Fruit fly (Drosophila melanogaster): ENCODE measurements around the gene Ddc.

Gene Ddc

DNA sequence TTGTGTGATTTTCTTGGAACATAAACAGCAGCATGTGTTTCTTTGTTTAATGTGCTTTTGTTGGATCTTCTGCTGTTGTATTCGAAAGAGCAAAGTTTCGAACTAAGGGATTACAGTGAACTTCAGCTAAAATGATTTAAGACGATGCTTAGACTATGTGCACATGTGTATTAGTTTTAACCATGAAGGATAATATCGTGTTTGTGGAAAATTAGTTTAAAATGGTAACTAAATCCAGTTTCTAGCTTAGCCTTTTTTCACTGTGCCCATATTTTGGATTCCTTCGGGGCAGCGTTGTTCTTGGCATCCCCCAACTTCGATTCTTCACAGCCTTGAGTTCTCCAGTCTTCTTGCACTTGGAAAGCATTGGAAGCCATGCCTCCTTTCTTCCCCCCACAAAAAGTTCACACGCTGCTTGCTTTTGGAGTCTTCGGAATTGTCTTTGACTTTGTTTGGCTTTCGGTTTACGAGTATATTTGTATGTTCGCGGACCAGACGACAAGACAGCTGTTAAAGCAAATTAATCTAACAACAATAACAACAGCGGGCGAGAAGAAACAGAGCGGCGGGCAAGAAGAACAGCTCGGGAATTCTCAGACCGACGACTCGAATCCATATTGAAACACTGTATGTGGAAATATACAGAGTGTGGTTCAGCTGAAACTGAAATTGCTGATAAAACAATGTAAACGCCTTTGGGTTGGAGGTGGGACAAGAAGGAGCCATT lies 20.3 kb upstream of the Ddc start:
- TF ChIP-seq psq (GFP tag; optimal IDR thresholded peaks at IDR 0.05) (no peak), Myc (optimal IDR thresholded peaks at IDR 0.05) (no peak), GATAd (GFP tag; optimal IDR thresholded peaks at IDR 0.05) (no peak), N (GFP tag; optimal IDR thresholded peaks at IDR 0.05) (no peak), Dif (GFP tag; optimal IDR thresholded peaks at IDR 0.05; ENCODE audit: partially characterized antibody) (no peak), lola (GFP tag; optimal IDR thresholded peaks at IDR 0.05) (no peak), dmrt93B (GFP tag; optimal IDR thresholded peaks at IDR 0.05) (peak; percentile 15), sage (GFP tag; optimal IDR thresholded peaks at IDR 0.05) (no peak), CG32264 (GFP tag; optimal IDR thresholded peaks at IDR 0.05) (no peak), Rel (GFP tag; optimal IDR thresholded peaks at IDR 0.05) (no peak), Rel (tag; optimal IDR thresholded peaks at IDR 0.05) (peak; percentile 23), CrebA (GFP tag; optimal IDR thresholded peaks at IDR 0.05; ENCODE audit: borderline replicate concordance) (no peak), CG9705 (GFP tag; optimal IDR thresholded peaks at IDR 0.05) (no peak), Abd-B (GFP tag; optimal IDR thresholded peaks at IDR 0.05) (no peak), Hnf4 (GFP tag; optimal IDR thresholded peaks at IDR 0.05) (no peak), dl (GFP tag; optimal IDR thresholded peaks at IDR 0.05; ENCODE audit: insufficient read depth in 1 of 2, partially characterized antibody in 2 of 2) (no peak), h (GFP tag; optimal IDR thresholded peaks at IDR 0.05) (no peak), Dfd (GFP tag; optimal IDR thresholded peaks at IDR 0.05) (no peak), Hr83 (GFP tag; optimal IDR thresholded peaks at IDR 0.05; ENCODE audit: poor library complexity, severe bottlenecking) (no peak), Sp1 (GFP tag; optimal IDR thresholded peaks at IDR 0.05) (peak; percentile 66), Vsx2 (GFP tag; optimal IDR thresholded peaks at IDR 0.05; ENCODE audit: partially characterized antibody) (no peak), sv (GFP tag; optimal IDR thresholded peaks at IDR 0.05) (no peak), Jra (GFP tag; optimal IDR thresholded peaks at IDR 0.05) (no peak), foxo (GFP tag; optimal IDR thresholded peaks at IDR 0.05) (peak in 1 of 2 experiments; percentile 76), br (GFP tag; optimal IDR thresholded peaks at IDR 0.05) (no peak), pan (optimal IDR thresholded peaks at IDR 0.05) (no peak), dsf (GFP tag; optimal IDR thresholded peaks at IDR 0.05; ENCODE audit: borderline replicate concordance) (no peak), rgr (GFP tag; optimal IDR thresholded peaks at IDR 0.05) (no peak), usp (GFP tag; optimal IDR thresholded peaks at IDR 0.05) (no peak), woc (GFP tag; optimal IDR thresholded peaks at IDR 0.05) (no peak), fru (GFP tag; optimal IDR thresholded peaks at IDR 0.05) (peak; percentile 76), tai (GFP tag; optimal IDR thresholded peaks at IDR 0.05) (no peak), ey (GFP tag; optimal IDR thresholded peaks at IDR 0.05) (no peak), brk (GFP tag; optimal IDR thresholded peaks at IDR 0.05) (no peak), Hr78 (GFP tag; optimal IDR thresholded peaks at IDR 0.05) (no peak), Mio (GFP tag; optimal IDR thresholded peaks at IDR 0.05) (no peak), jim (GFP tag; optimal IDR thresholded peaks at IDR 0.05) (no peak), HLH106 (tag; optimal IDR thresholded peaks at IDR 0.05) (peak; percentile 55), OdsH (GFP tag; optimal IDR thresholded peaks at IDR 0.05) (no peak)

DNA sequence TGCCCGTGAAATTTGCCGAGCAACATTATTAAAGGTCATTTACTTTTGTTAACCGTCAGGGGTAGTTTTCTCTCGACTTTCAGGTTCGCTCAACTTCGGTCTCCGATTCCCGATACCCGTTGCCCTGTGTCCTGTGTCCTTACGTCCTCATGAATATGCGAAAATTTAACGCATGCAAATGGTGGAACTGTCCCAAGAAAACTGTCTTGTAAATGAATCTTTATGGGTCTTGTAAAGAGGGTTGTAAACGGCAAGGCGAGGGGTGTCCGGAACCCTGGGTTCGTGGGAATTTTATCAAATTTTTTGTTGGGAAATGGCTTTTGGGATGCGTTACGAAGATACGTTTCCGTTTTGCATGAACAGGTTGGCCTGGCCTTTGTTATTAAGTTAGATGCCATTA lies 19.6 kb upstream of the Ddc start:
- TF ChIP-seq foxo (GFP tag; optimal IDR thresholded peaks at IDR 0.05) (no peak), N (GFP tag; optimal IDR thresholded peaks at IDR 0.05) (no peak), br (GFP tag; optimal IDR thresholded peaks at IDR 0.05) (no peak), brk (GFP tag; optimal IDR thresholded peaks at IDR 0.05) (no peak), Hnf4 (GFP tag; optimal IDR thresholded peaks at IDR 0.05) (no peak), GATAd (GFP tag; optimal IDR thresholded peaks at IDR 0.05) (no peak), Sp1 (GFP tag; optimal IDR thresholded peaks at IDR 0.05) (no peak), Dif (GFP tag; optimal IDR thresholded peaks at IDR 0.05; ENCODE audit: partially characterized antibody) (no peak), Abd-B (GFP tag; optimal IDR thresholded peaks at IDR 0.05) (no peak), fru (GFP tag; optimal IDR thresholded peaks at IDR 0.05) (no peak), h (GFP tag; optimal IDR thresholded peaks at IDR 0.05) (no peak), Vsx2 (GFP tag; optimal IDR thresholded peaks at IDR 0.05; ENCODE audit: partially characterized antibody) (no peak)

Measured in whole organism, wandering third instar larva.